Worm (Caenorhabditis elegans) whole organism, young adult: ENCODE results near the gene T28D6.6.

Experiments
- dpff-1 ChIP-seq: sonication (generic microtip); optimal IDR thresholded peaks from 2 replicates; lab custom pipeline; 2017; ENCODE audit warnings: mild to moderate bottlenecking, missing genetic modification characterization, missing compliant biosample characterization
- efl-1 ChIP-seq: fragments of 150-350 bp; optimal IDR thresholded peaks from 2 replicates; lab custom pipeline; 2014; ENCODE audit warnings: missing biosample characterization, missing genetic modification reagents, missing genetic modification characterization
- ets-4 ChIP-seq: fragments of 200-800 bp; sonication (Bioruptor generic); optimal IDR thresholded peaks from 2 replicates; lab custom pipeline; 2018; ENCODE audit warnings: mild to moderate bottlenecking, missing genetic modification characterization, missing compliant biosample characterization
- unc-130 ChIP-seq: sonication (generic microtip); optimal IDR thresholded peaks from 2 replicates; lab custom pipeline; 2016; ENCODE audit warnings: missing genetic modification reagents, missing genetic modification characterization, missing compliant biosample characterization
- unc-62 ChIP-seq: fragments of 150-350 bp; optimal IDR thresholded peaks from 2 replicates; lab custom pipeline; 2014; ENCODE audit warnings: missing biosample characterization, missing genetic modification reagents, missing genetic modification characterization

DNA sequence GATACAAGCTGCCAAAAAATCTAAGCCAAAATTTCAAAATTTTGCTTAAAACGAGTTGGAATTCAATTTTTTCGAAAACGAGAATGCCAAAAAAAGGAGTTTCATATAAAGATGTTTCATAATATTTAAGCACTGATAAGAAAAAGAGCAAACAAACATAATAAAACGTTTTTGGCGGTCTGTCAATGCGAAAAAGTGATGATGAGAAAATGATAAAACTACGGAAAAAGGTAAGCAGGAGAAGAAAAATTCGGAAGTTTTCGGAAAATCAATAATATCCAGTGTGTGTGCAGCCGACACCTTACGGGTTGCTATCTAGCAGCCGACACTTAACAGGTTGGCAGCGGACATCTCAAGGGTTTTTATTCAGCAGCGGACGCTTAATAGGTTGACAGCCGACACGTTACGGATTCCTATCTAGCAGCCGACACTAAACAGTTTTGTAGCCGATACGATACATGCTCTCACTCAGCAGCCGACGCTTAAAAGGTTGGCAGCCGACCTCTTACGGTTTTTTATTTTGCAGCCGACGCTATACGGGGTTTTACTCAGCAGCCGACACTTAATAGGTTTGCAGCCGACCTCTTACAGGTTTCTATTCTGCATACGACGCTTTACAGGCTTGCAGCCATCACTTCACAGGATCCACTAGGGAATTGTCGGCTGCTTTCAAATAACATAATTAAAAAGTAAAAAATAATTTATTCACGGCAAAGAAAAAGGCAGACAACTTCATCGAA lies 29.5 kb upstream of the T28D6.6 start:
- TF ChIP-seq efl-1 (GFP tag; lab: Kevin White, UChicago) (no peak), unc-130 (GFP tag; lab: Kevin White, UChicago) (no peak), ets-4 (no peak), unc-62 (GFP tag; lab: Kevin White, UChicago) (no peak), dpff-1 (tag; lab: Kevin White, UChicago) (no peak)
